Worm (Caenorhabditis elegans): ENCODE data around the gene F44E2.9.

F44E2.9 gene

DNA sequence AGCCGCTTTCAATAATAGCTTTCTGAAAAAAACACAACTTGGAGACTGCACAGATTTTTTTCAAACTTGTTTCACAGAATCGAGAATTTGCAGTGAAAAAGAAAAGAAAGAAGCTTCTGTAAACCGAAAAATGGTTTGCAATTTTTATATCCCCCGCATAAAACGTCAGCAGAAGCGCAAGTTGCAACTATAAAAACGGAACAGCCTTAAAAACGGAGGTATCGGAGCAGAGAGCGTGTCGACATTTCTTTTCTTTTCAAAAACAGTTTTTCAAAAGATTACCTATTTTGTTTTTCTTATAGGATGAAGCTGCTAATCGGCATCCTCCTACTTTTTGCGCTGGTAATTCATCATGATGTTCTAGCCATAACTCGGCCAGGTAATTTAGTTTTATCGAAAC is 1.6 kb upstream of the F44E2.9 start, which contains the start of gene plg-1:
Gene plg-1 (plus strand): TSS at position 301 of the 400 bp plus-strand sequence.
- no peak for TF ChIP-seq hlh-13 (GFP tag; optimal IDR thresholded peaks at IDR 0.05)
- no peak for TF ChIP-seq hlh-6 (tag; optimal IDR thresholded peaks at IDR 0.05)
- no peak for TF ChIP-seq C38D4.7 (GFP tag; optimal IDR thresholded peaks at IDR 0.05)
- TF ChIP-seq unc-86 (tag; optimal IDR thresholded peaks at IDR 0.05): no peak
- no peak for TF ChIP-seq ahr-1 (tag; optimal IDR thresholded peaks at IDR 0.05)
- no peak for TF ChIP-seq ttx-3 (tag; optimal IDR thresholded peaks at IDR 0.05)
- TF ChIP-seq unc-55 (GFP tag; optimal IDR thresholded peaks at IDR 0.05): no peak
- TF ChIP-seq tbx-7 (tag; optimal IDR thresholded peaks at IDR 0.05): no peak
- no peak for TF ChIP-seq gmeb-2 (tag; optimal IDR thresholded peaks at IDR 0.05)
- no peak for TF ChIP-seq ceh-18 (tag; optimal IDR thresholded peaks at IDR 0.05)
- TF ChIP-seq C08G9.2 (tag; optimal IDR thresholded peaks at IDR 0.05): no peak
- TF ChIP-seq pros-1 (tag; optimal IDR thresholded peaks at IDR 0.05): no peak
- TF ChIP-seq fkh-6 (tag; optimal IDR thresholded peaks at IDR 0.05): no peak
- TF ChIP-seq lim-6 (tag; optimal IDR thresholded peaks at IDR 0.05): no peak
- no peak for TF ChIP-seq ama-1 (optimal IDR thresholded peaks at IDR 0.05)

ce11 chrIII:8849507-8849906 is 825 bp downstream of the F44E2.9 start, which contains the start of gene F44E2.8:
Gene F44E2.8, minus strand, starts transcription at chrIII:8849877.
- TF ChIP-seq C38D4.7 (GFP tag; optimal IDR thresholded peaks at IDR 0.05) (no peak), ceh-22 (tag; optimal IDR thresholded peaks at IDR 0.05) (no peak), pha-2 (tag; optimal IDR thresholded peaks at IDR 0.05) (no peak), elt-4 (tag; optimal IDR thresholded peaks at IDR 0.05) (no peak), sdc-2 (tag; optimal IDR thresholded peaks at IDR 0.05) (no peak), ama-1 (optimal IDR thresholded peaks at IDR 0.05) (no peak), ets-4 (tag; optimal IDR thresholded peaks at IDR 0.05) (no peak), lim-6 (tag; optimal IDR thresholded peaks at IDR 0.05) (no peak), syd-9 (tag; optimal IDR thresholded peaks at IDR 0.05) (no peak), pag-3 (tag; optimal IDR thresholded peaks at IDR 0.05; ENCODE audit: borderline replicate concordance) (no peak)

DNA sequence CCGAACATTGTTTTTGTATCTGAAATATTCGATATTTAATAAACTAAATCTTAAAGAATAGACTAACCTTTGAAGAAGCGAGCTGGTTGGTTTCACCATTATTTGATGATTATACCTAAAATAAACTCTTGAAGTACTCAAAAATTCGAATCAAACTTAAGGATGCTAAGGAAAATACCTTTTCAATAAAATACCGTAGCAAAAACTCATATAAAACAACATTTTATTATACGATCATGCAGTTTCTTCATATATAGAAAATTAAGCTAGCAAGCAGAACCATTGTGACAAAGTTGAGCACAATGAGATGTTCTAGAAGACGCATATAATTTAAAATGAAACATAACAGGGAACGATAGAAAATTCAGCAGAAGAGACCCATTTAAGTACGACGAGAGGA is 2.0 kb downstream of the F44E2.9 start, which contains the start of gene F44E2.7:
Gene F44E2.7 (minus strand): TSS at position 101 of the 400 bp plus-strand sequence.
- TF ChIP-seq fax-1 (tag; optimal IDR thresholded peaks at IDR 0.05) (no peak), che-1 (tag; optimal IDR thresholded peaks at IDR 0.05) (no peak), pros-1 (tag; optimal IDR thresholded peaks at IDR 0.05) (no peak), dmd-4 (tag; optimal IDR thresholded peaks at IDR 0.05; ENCODE audit: borderline replicate concordance) (no peak), F13H6.1 (tag; optimal IDR thresholded peaks at IDR 0.05) (no peak), K02D7.2 (tag; optimal IDR thresholded peaks at IDR 0.05) (no peak), nhr-232 (tag; optimal IDR thresholded peaks at IDR 0.05) (no peak), ztf-16 (tag; optimal IDR thresholded peaks at IDR 0.05) (no peak), unc-86 (tag; optimal IDR thresholded peaks at IDR 0.05) (no peak), ceh-24 (tag; optimal IDR thresholded peaks at IDR 0.05) (no peak)

DNA sequence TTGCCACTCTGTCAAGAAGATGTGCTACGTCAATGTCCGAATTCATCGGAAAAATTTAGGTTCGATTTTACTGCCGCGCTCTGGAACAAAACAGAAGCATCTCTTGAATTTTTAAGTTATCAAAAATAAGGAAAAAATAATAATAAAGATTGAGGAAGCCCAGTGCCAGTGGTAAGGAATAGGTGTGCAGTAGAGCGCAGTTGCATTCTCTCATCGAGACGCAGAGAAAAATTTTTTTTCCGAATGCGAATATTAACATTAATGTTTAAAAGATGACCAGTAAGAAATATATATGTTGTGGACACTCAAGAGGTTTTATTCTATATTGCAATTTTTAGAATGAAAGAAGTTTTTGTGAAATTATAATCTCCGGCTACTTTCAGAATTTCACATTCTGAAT is 2.6 kb downstream of the F44E2.9 start:
- no peak for TF ChIP-seq lin-11 (tag; optimal IDR thresholded peaks at IDR 0.05)
- TF ChIP-seq ceh-9 (tag; optimal IDR thresholded peaks at IDR 0.05): no peak
- no peak for TF ChIP-seq ztf-16 (tag; optimal IDR thresholded peaks at IDR 0.05)
- no peak for TF ChIP-seq ttx-3 (tag; optimal IDR thresholded peaks at IDR 0.05)
- TF ChIP-seq unc-55 (GFP tag; optimal IDR thresholded peaks at IDR 0.05): peak; percentile 6
- TF ChIP-seq hlh-8 (tag; optimal IDR thresholded peaks at IDR 0.05): no peak
- TF ChIP-seq unc-3 (GFP tag; conservative IDR thresholded peaks at IDR 0.05): no peak
- no peak for TF ChIP-seq unc-3 (tag; optimal IDR thresholded peaks at IDR 0.05)
- no peak for TF ChIP-seq pha-2 (tag; optimal IDR thresholded peaks at IDR 0.05)
- no peak for TF ChIP-seq pat-9 (tag; optimal IDR thresholded peaks at IDR 0.05)
- TF ChIP-seq C38D4.7 (GFP tag; optimal IDR thresholded peaks at IDR 0.05): no peak
- TF ChIP-seq unc-42 (tag; optimal IDR thresholded peaks at IDR 0.05): no peak
- TF ChIP-seq fkh-6 (tag; optimal IDR thresholded peaks at IDR 0.05): no peak
- TF ChIP-seq elt-2 (tag; optimal IDR thresholded peaks at IDR 0.05): no peak
- peak; percentile 14 for TF ChIP-seq nfya-1 (tag; optimal IDR thresholded peaks at IDR 0.05)
- TF ChIP-seq zip-5 (tag; optimal IDR thresholded peaks at IDR 0.05): no peak

All from whole organism, late embryonic.